Worm (Caenorhabditis elegans) whole organism, L3 larva: Measurements from ENCODE around the gene C31B8.1.

ENCODE experiments used
- R02D3.7 ChIP-seq: fragments of 150-350 bp; optimal IDR thresholded peaks from 2 replicates; lab custom pipeline; 2014; ENCODE audit warnings: missing biosample characterization, missing genetic modification characterization
- ZK546.5 ChIP-seq: sonication (generic microtip); optimal IDR thresholded peaks from 2 replicates; lab custom pipeline; 2017; ENCODE audit warnings: missing biosample characterization, missing genetic modification characterization
- aly-2 ChIP-seq: fragments of 150-350 bp; optimal IDR thresholded peaks from 2 replicates; lab custom pipeline; 2014; ENCODE audit warnings: missing biosample characterization, missing genetic modification characterization
- ceh-16 ChIP-seq: sonication (generic microtip); optimal IDR thresholded peaks from 2 replicates; lab custom pipeline; 2017; ENCODE audit warnings: missing biosample characterization, missing genetic modification characterization
- ceh-82 ChIP-seq: fragments of 150-350 bp; optimal IDR thresholded peaks from 2 replicates; lab custom pipeline; 2014; ENCODE audit warnings: missing biosample characterization, missing genetic modification characterization
- egl-5 ChIP-seq: fragments of 150-350 bp; optimal IDR thresholded peaks from 2 replicates; lab custom pipeline; 2017; ENCODE audit warnings: missing biosample characterization, missing genetic modification reagents, missing genetic modification characterization, inconsistent platforms
- elt-1 ChIP-seq: fragments of 150-350 bp; optimal IDR thresholded peaks from 2 replicates; lab custom pipeline; 2014; ENCODE audit warnings: missing biosample characterization, missing genetic modification characterization
- eor-1 ChIP-seq, 2 experiments: fragments of 150-350 bp; optimal IDR thresholded peaks; 2 replicates each; lab custom pipeline; 2014 to 2018; ENCODE audit warnings: missing biosample characterization in 2 of 2, missing genetic modification characterization in 2 of 2
- fkh-10 ChIP-seq: sonication (generic microtip); optimal IDR thresholded peaks from 2 replicates; lab custom pipeline; 2017; ENCODE audit warnings: missing biosample characterization, missing genetic modification reagents, missing genetic modification characterization
- fkh-2 ChIP-seq: fragments of 150-350 bp; optimal IDR thresholded peaks from 2 replicates; lab custom pipeline; 2014; ENCODE audit warnings: missing biosample characterization, missing genetic modification reagents, missing genetic modification characterization
- fos-1 ChIP-seq: fragments of 150-350 bp; optimal IDR thresholded peaks from 2 replicates; lab custom pipeline; 2014; ENCODE audit warnings: missing biosample characterization, missing genetic modification characterization
- jun-1 ChIP-seq: fragments of 150-350 bp; optimal IDR thresholded peaks from 2 replicates; lab custom pipeline; 2014; ENCODE audit warnings: missing biosample characterization, missing genetic modification reagents, missing genetic modification characterization
- mdl-1 ChIP-seq: fragments of 150-350 bp; optimal IDR thresholded peaks from 2 replicates; lab custom pipeline; 2014; ENCODE audit warnings: missing biosample characterization, missing genetic modification characterization
- mml-1 ChIP-seq: fragments of 150-350 bp; sonication (generic microtip); optimal IDR thresholded peaks from 3 replicates; lab custom pipeline; 2014; ENCODE audit warnings: missing biosample characterization, missing genetic modification characterization
- nhr-11 ChIP-seq: fragments of 150-350 bp; optimal IDR thresholded peaks from 2 replicates; lab custom pipeline; 2014; ENCODE audit warnings: missing biosample characterization, missing genetic modification characterization
- nhr-23 ChIP-seq: fragments of 150-350 bp; optimal IDR thresholded peaks from 2 replicates; lab custom pipeline; 2014; ENCODE audit warnings: missing biosample characterization, missing genetic modification reagents, missing genetic modification characterization
- nhr-25 ChIP-seq: sonication (generic microtip); optimal IDR thresholded peaks from 2 replicates; lab custom pipeline; 2017; ENCODE audit warnings: missing biosample characterization, missing genetic modification characterization
- nhr-28 ChIP-seq: fragments of 150-350 bp; optimal IDR thresholded peaks from 2 replicates; lab custom pipeline; 2014; ENCODE audit warnings: missing biosample characterization, missing genetic modification characterization
- nhr-67 ChIP-seq: fragments of 150-350 bp; optimal IDR thresholded peaks from 2 replicates; lab custom pipeline; 2014; ENCODE audit warnings: missing biosample characterization, missing genetic modification characterization
- nhr-76 ChIP-seq: fragments of 150-350 bp; sonication (generic microtip); optimal IDR thresholded peaks from 5 replicates; lab custom pipeline; 2014; ENCODE audit warnings: missing biosample characterization, missing genetic modification characterization
- nhr-77 ChIP-seq: fragments of 150-350 bp; optimal IDR thresholded peaks from 2 replicates; lab custom pipeline; 2014; ENCODE audit warnings: missing biosample characterization, missing genetic modification characterization
- pha-4 ChIP-seq: fragments of 150-350 bp; optimal IDR thresholded peaks from 2 replicates; lab custom pipeline; 2014; ENCODE audit warnings: missing biosample characterization, missing genetic modification reagents, missing genetic modification characterization
- pqm-1 ChIP-seq: fragments of 150-350 bp; optimal IDR thresholded peaks from 2 replicates; lab custom pipeline; 2017; ENCODE audit warnings: missing biosample characterization, missing genetic modification characterization, inconsistent platforms
- sea-2 ChIP-seq: fragments of 150-350 bp; sonication (generic microtip); optimal IDR thresholded peaks from 4 replicates; lab custom pipeline; 2014; ENCODE audit warnings: missing biosample characterization, missing genetic modification reagents, missing genetic modification characterization
- skn-1 ChIP-seq: fragments of 150-350 bp; optimal IDR thresholded peaks from 2 replicates; lab custom pipeline; 2014; ENCODE audit warnings: missing biosample characterization, missing genetic modification characterization
- snpc-4 ChIP-seq: fragments of 150-350 bp; optimal IDR thresholded peaks from 2 replicates; lab custom pipeline; 2014; ENCODE audit warnings: missing biosample characterization, missing genetic modification characterization
- tbx-2 ChIP-seq: sonication (generic microtip); optimal IDR thresholded peaks from 2 replicates; lab custom pipeline; 2016; ENCODE audit warnings: mild to moderate bottlenecking, missing genetic modification characterization, missing compliant biosample characterization
- unc-39 ChIP-seq: sonication (generic microtip); optimal IDR thresholded peaks from 4 replicates; lab custom pipeline; 2017; ENCODE audit warnings: missing biosample characterization, missing genetic modification characterization
- unc-62 ChIP-seq: fragments of 150-350 bp; sonication (generic microtip); optimal IDR thresholded peaks from 4 replicates; lab custom pipeline; 2014; ENCODE audit warnings: missing biosample characterization, missing genetic modification reagents, missing genetic modification characterization
- zag-1 ChIP-seq: fragments of 150-350 bp; optimal IDR thresholded peaks from 2 replicates; lab custom pipeline; 2014; ENCODE audit warnings: missing biosample characterization, missing genetic modification characterization
- ztf-11 ChIP-seq: fragments of 150-350 bp; optimal IDR thresholded peaks from 2 replicates; lab custom pipeline; 2014; ENCODE audit warnings: missing biosample characterization, missing genetic modification characterization
- ztf-4 ChIP-seq: fragments of 150-350 bp; optimal IDR thresholded peaks from 2 replicates; lab custom pipeline; 2014; ENCODE audit warnings: missing biosample characterization, missing genetic modification characterization

The C31B8.1 gene

ce11 chrV:2909525-2909924 lies 21.8 kb upstream of the C31B8.1 start, which contains the start of gene zmp-3:
Gene zmp-3 (minus strand): TSS chrV:2909625.
- no peak for TF ChIP-seq nhr-76
- TF ChIP-seq unc-39 (tag; lab: Kevin White, UChicago): no peak

ce11 chrV:2912901-2913300 lies 18.5 kb upstream of the C31B8.1 start, which contains the start of gene C31B8.9:
Gene C31B8.9 (minus strand): TSS chrV:2913001.
- TF ChIP-seq ceh-82 (tag; lab: Kevin White, UChicago) (no peak), aly-2 (tag; lab: Kevin White, UChicago) (no peak), sea-2 (no peak), nhr-67 (tag; lab: Kevin White, UChicago) (no peak), skn-1 (tag; lab: Kevin White, UChicago) (no peak), fkh-10 (GFP tag; lab: Kevin White, UChicago) (no peak)

- TF ChIP-seq mml-1 (tag; lab: Kevin White, UChicago) (no peak), pha-4 (tag; lab: Kevin White, UChicago) (no peak), nhr-28 (tag; lab: Kevin White, UChicago) (no peak), nhr-11 (tag; lab: Kevin White, UChicago) (no peak), pqm-1 (tag; lab: Kevin White, UChicago) (no peak), elt-1 (tag; lab: Kevin White, UChicago) (no peak), fos-1 (tag; lab: Kevin White, UChicago) (no peak), ztf-11 (tag; lab: Kevin White, UChicago) (no peak), skn-1 (tag; lab: Kevin White, UChicago) (no peak), aly-2 (tag; lab: Kevin White, UChicago) (no peak), nhr-23 (tag; lab: Kevin White, UChicago) (no peak), nhr-25 (tag; lab: Kevin White, UChicago) (no peak), eor-1 (tag; optimal IDR thresholded peaks at IDR 0.05; lab: Kevin White, UChicago) (no peak), mdl-1 (tag; lab: Kevin White, UChicago) (no peak), nhr-77 (tag; lab: Kevin White, UChicago) (no peak), egl-5 (no peak)
Observed at ce11 chrV:2913948-2914347, 17.4 kb upstream of the C31B8.1 start, which contains the start of gene srh-146. Gene srh-146 (plus strand): TSS chrV:2914248.

ce11 chrV:2920125-2920524 lies 11.2 kb upstream of the C31B8.1 start:
- TF ChIP-seq ceh-16 (no peak), fos-1 (tag; lab: Kevin White, UChicago) (no peak), ZK546.5 (no peak), zag-1 (tag; lab: Kevin White, UChicago) (no peak), jun-1 (tag; lab: Kevin White, UChicago) (no peak), nhr-28 (tag; lab: Kevin White, UChicago) (no peak), ztf-11 (tag; lab: Kevin White, UChicago) (no peak), R02D3.7 (tag; lab: Kevin White, UChicago) (no peak), nhr-23 (tag; lab: Kevin White, UChicago) (no peak)

- TF ChIP-seq pha-4 (tag; lab: Kevin White, UChicago) (no peak), nhr-11 (tag; lab: Kevin White, UChicago) (no peak), eor-1 (tag; optimal IDR thresholded peaks at IDR 0.05; lab: Kevin White, UChicago) (no peak), ztf-4 (tag; lab: Kevin White, UChicago) (no peak), egl-5 (no peak), fkh-10 (GFP tag; lab: Kevin White, UChicago) (no peak), tbx-2 (tag; lab: Kevin White, UChicago) (no peak), fos-1 (tag; lab: Kevin White, UChicago) (no peak), snpc-4 (tag; lab: Kevin White, UChicago) (no peak), sea-2 (no peak)
Observed at ce11 chrV:2922594-2922993, 8.8 kb upstream of the C31B8.1 start, which contains the start of gene srh-38. Gene srh-38 (minus strand): TSS chrV:2922694.

ce11 chrV:2927553-2927952 lies 3.8 kb upstream of the C31B8.1 start, which contains the start of gene C31B8.12:
Gene C31B8.12 (minus strand): TSS chrV:2927653.
- TF ChIP-seq fkh-2 (no peak), sea-2 (no peak), tbx-2 (tag; lab: Kevin White, UChicago) (no peak), unc-62 (GFP tag; lab: Kevin White, UChicago) (no peak), zag-1 (tag; lab: Kevin White, UChicago) (no peak)
